Worm (Caenorhabditis elegans): ENCODE results near the gene hlh-10.

ce11 chrV:9314408-9314807 lies 32.4 kb upstream of the hlh-10 start:
- TF ChIP-seq him-1 (tag; optimal IDR thresholded peaks at IDR 0.05) = no peak
- no peak for TF ChIP-seq W03F9.2 (tag; optimal IDR thresholded peaks at IDR 0.05)
- TF ChIP-seq dao-5 (tag; optimal IDR thresholded peaks at IDR 0.05) = no peak

Measured in whole organism, L4/young adult.